Fruit fly (Drosophila melanogaster) whole organism, adult: ENCODE data around the gene prage.

Source experiments
- CG11617 ChIP-seq: fragments of 200-800 bp; sonication (Bioruptor generic); optimal IDR thresholded peaks from 2 replicates; lab custom pipeline; 2017; ENCODE audit warnings: mild to moderate bottlenecking, missing biosample characterization, missing genetic modification reagents, missing genetic modification characterization
- CG1620 ChIP-seq: fragments of 200-800 bp; sonication (Bioruptor generic); optimal IDR thresholded peaks from 2 replicates; lab custom pipeline; 2016; ENCODE audit warnings: missing biosample characterization, missing genetic modification characterization
- CG33017 ChIP-seq: fragments of 200-800 bp; sonication (Bioruptor generic); optimal IDR thresholded peaks from 2 replicates; lab custom pipeline; 2018; ENCODE audit warnings: missing biosample characterization, mild to moderate bottlenecking, missing genetic modification characterization, moderate library complexity
- CG7045 ChIP-seq: fragments of 200-800 bp; sonication (Bioruptor generic); optimal IDR thresholded peaks from 2 replicates; lab custom pipeline; 2017; ENCODE audit warnings: missing biosample characterization, mild to moderate bottlenecking, missing genetic modification characterization
- Crg-1 ChIP-seq: fragments of 200-800 bp; sonication (Bioruptor generic); optimal IDR thresholded peaks from 2 replicates; lab custom pipeline; 2016; ENCODE audit warnings: missing biosample characterization, missing genetic modification characterization
- bab1 ChIP-seq: fragments of 200-800 bp; sonication (Bioruptor generic); optimal IDR thresholded peaks from 3 replicates; lab custom pipeline; 2019; ENCODE audit warnings: missing biosample characterization, mild to moderate bottlenecking, missing genetic modification characterization, moderate library complexity
- cnc ChIP-seq, 2 experiments: fragments of >200 bp; optimal IDR thresholded peaks; 2 replicates each; lab custom pipeline; 2017
- kay ChIP-seq: fragments of 200-800 bp; sonication (Bioruptor generic); peaks from one replicate; lab custom pipeline; 2016; ENCODE audit warnings: missing biosample characterization, missing genetic modification characterization, borderline replicate concordance
- ovo ChIP-seq: fragments of 200-800 bp; sonication (Bioruptor generic); optimal IDR thresholded peaks from 2 replicates; lab custom pipeline; 2016; ENCODE audit warnings: missing biosample characterization, missing genetic modification characterization
- tj ChIP-seq: fragments of 200-800 bp; sonication (Bioruptor generic); optimal IDR thresholded peaks from 3 replicates; lab custom pipeline; 2017; ENCODE audit warnings: missing biosample characterization, mild to moderate bottlenecking, missing genetic modification characterization, moderate library complexity

DNA sequence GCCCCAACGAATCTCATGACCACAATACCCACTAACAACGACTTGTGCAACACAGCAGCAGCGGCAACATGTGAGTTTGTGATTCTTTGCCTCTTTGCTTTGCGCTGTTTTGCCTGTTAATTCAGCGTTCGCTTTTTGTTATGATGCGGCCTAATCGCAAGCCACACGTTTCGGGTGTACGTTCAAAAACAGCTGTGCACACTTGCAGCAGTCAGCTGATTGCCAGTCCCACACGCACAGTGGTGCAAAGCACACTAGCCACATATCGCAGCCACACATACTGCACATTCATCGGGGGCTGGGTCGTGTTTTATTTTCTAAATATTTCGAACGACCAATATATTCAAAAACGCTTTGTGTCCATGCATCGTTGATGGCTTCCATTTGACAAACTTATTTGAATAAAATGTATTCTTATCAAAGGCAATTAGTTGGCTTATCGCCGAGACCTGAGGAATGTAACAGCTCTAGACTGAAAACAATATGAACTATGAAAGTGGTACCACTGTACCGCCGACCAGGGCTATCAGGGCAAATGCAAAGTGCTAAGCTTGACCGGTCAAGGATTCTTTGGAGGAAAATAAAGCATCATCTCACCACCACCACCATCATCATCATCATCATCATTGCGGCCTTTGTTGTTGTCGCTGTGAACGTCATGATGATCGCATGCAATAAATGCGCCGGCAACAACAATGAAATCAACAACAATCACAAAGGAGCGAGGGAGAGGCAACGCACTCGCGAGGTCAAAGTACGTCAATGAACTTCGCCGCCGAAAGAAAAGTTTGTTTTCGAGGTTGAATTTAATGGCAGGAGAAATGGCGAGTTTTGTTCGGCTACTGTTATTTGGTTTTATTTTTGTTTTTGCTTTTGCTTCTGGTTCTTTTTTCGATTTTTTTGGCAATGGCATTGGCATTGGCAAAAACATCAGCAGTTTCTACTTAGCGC lies 52.7 kb downstream of the prage start:
- TF ChIP-seq CG11617 (GFP tag; lab: Kevin White, UChicago) (no peak), bab1 (GFP tag; lab: Kevin White, UChicago) (no peak), cnc (optimal IDR thresholded peaks at IDR 0.05; lab: Kevin White, UChicago) (no peak), CG7045 (GFP tag; lab: Kevin White, UChicago) (no peak), Crg-1 (GFP tag; lab: Kevin White, UChicago) (no peak), ovo (GFP tag; lab: Kevin White, UChicago) (no peak), kay (GFP tag; lab: Kevin White, UChicago) (no peak), CG33017 (tag; lab: Kevin White, UChicago) (no peak), tj (no peak), CG1620 (GFP tag; lab: Kevin White, UChicago) (no peak)
